Fruit fly (Drosophila melanogaster) whole organism, adult: Measurements from ENCODE around the gene CG7557.

Source experiments
- CG11617 ChIP-seq: fragments of 200-800 bp; sonication (Bioruptor generic); optimal IDR thresholded peaks from 2 replicates; lab custom pipeline; 2017; ENCODE audit warnings: mild to moderate bottlenecking, missing biosample characterization, missing genetic modification reagents, missing genetic modification characterization
- CG12768 ChIP-seq: fragments of 200-800 bp; sonication (Bioruptor generic); optimal IDR thresholded peaks from 2 replicates; lab custom pipeline; 2017; ENCODE audit warnings: missing biosample characterization, missing genetic modification characterization, mild to moderate bottlenecking, moderate library complexity, missing genetic modification reagents
- CG14711 ChIP-seq: fragments of 200-800 bp; sonication (Bioruptor generic); optimal IDR thresholded peaks from 2 replicates; lab custom pipeline; 2018; ENCODE audit warnings: missing biosample characterization, mild to moderate bottlenecking, missing genetic modification characterization, moderate library complexity
- CG1620 ChIP-seq: fragments of 200-800 bp; sonication (Bioruptor generic); optimal IDR thresholded peaks from 2 replicates; lab custom pipeline; 2016; ENCODE audit warnings: missing biosample characterization, missing genetic modification characterization
- CG33017 ChIP-seq: fragments of 200-800 bp; sonication (Bioruptor generic); optimal IDR thresholded peaks from 2 replicates; lab custom pipeline; 2018; ENCODE audit warnings: missing biosample characterization, mild to moderate bottlenecking, missing genetic modification characterization, moderate library complexity
- CG5204 ChIP-seq: fragments of 200-800 bp; sonication (Bioruptor generic); optimal IDR thresholded peaks from 2 replicates; lab custom pipeline; 2016; ENCODE audit warnings: missing biosample characterization, missing genetic modification characterization
- CG7045 ChIP-seq: fragments of 200-800 bp; sonication (Bioruptor generic); optimal IDR thresholded peaks from 2 replicates; lab custom pipeline; 2017; ENCODE audit warnings: missing biosample characterization, mild to moderate bottlenecking, missing genetic modification characterization
- CG7101 ChIP-seq: fragments of 200-800 bp; sonication (Bioruptor generic); optimal IDR thresholded peaks from 2 replicates; lab custom pipeline; 2018; ENCODE audit warnings: missing biosample characterization, mild to moderate bottlenecking, missing genetic modification characterization, moderate library complexity
- Clk ChIP-seq: fragments of 200-800 bp; sonication (Bioruptor generic); optimal IDR thresholded peaks from 2 replicates; lab custom pipeline; 2017; ENCODE audit warnings: missing biosample characterization, missing genetic modification characterization
- Crg-1 ChIP-seq: fragments of 200-800 bp; sonication (Bioruptor generic); optimal IDR thresholded peaks from 2 replicates; lab custom pipeline; 2016; ENCODE audit warnings: missing biosample characterization, missing genetic modification characterization
- Hr96 ChIP-seq: fragments of 200-800 bp; sonication (Bioruptor generic); optimal IDR thresholded peaks from 2 replicates; lab custom pipeline; 2016; ENCODE audit warnings: missing biosample characterization, missing genetic modification characterization
- Mnt ChIP-seq: fragments of 200-800 bp; sonication (Bioruptor generic); optimal IDR thresholded peaks from 2 replicates; lab custom pipeline; 2016; ENCODE audit warnings: missing biosample characterization, mild to moderate bottlenecking, missing genetic modification characterization
- bab1 ChIP-seq: fragments of 200-800 bp; sonication (Bioruptor generic); optimal IDR thresholded peaks from 3 replicates; lab custom pipeline; 2019; ENCODE audit warnings: missing biosample characterization, mild to moderate bottlenecking, missing genetic modification characterization, moderate library complexity
- cic ChIP-seq: fragments of 200-800 bp; sonication (Bioruptor generic); optimal IDR thresholded peaks from 2 replicates; lab custom pipeline; 2017; ENCODE audit warnings: missing biosample characterization, mild to moderate bottlenecking, missing genetic modification characterization, moderate library complexity
- cnc ChIP-seq, 2 experiments: fragments of >200 bp; optimal IDR thresholded peaks; 2 replicates each; lab custom pipeline; 2017
- kay ChIP-seq: fragments of 200-800 bp; sonication (Bioruptor generic); peaks from one replicate; lab custom pipeline; 2016; ENCODE audit warnings: missing biosample characterization, missing genetic modification characterization, borderline replicate concordance
- ovo ChIP-seq: fragments of 200-800 bp; sonication (Bioruptor generic); optimal IDR thresholded peaks from 2 replicates; lab custom pipeline; 2016; ENCODE audit warnings: missing biosample characterization, missing genetic modification characterization
- pad ChIP-seq: fragments of 200-800 bp; sonication (Bioruptor generic); optimal IDR thresholded peaks from 3 replicates; lab custom pipeline; 2017; ENCODE audit warnings: missing biosample characterization, missing genetic modification characterization, mild to moderate bottlenecking, moderate library complexity, missing genetic modification reagents
- tj ChIP-seq: fragments of 200-800 bp; sonication (Bioruptor generic); optimal IDR thresholded peaks from 3 replicates; lab custom pipeline; 2017; ENCODE audit warnings: missing biosample characterization, mild to moderate bottlenecking, missing genetic modification characterization, moderate library complexity
- toe ChIP-seq: fragments of 200-800 bp; sonication (Bioruptor generic); optimal IDR thresholded peaks from 2 replicates; lab custom pipeline; 2016; ENCODE audit warnings: missing biosample characterization, missing genetic modification characterization

The CG7557 gene

DNA sequence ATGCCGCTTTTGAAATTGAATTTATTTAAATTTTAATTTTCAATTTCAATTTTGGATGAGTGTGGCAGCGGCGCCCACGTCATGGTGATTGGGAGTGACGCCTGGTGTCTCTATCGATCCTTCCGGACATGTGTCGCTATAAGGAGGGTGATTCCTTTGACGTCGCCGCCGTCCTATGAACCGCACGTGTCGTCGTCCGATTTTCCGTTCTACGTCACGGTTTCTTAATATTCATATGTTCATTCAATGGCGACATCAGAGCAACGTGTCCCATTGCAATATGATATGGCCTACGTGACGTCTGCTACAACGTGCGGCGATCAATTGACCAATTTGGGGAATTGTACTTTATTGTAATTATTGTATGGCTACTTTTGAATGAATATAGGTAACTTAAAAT lies 12.5 kb upstream of the CG7557 start:
- no peak for TF ChIP-seq CG12768 (GFP tag; lab: Kevin White, UChicago)
- TF ChIP-seq Hr96 = no peak
- no peak for TF ChIP-seq Mnt (GFP tag; lab: Kevin White, UChicago)
- no peak for TF ChIP-seq Clk (GFP tag; lab: Kevin White, UChicago)
- no peak for TF ChIP-seq ovo (GFP tag; lab: Kevin White, UChicago)
- TF ChIP-seq pad (GFP tag; lab: Kevin White, UChicago) = no peak
- no peak for TF ChIP-seq Crg-1
- TF ChIP-seq kay = no peak
- no peak for TF ChIP-seq CG11617 (GFP tag; lab: Kevin White, UChicago)
- TF ChIP-seq CG1620 (GFP tag; lab: Kevin White, UChicago) = no peak
- TF ChIP-seq toe (GFP tag; lab: Kevin White, UChicago) = no peak
- no peak for TF ChIP-seq cnc (optimal IDR thresholded peaks at IDR 0.05; lab: Kevin White, UChicago)
- TF ChIP-seq CG7101 = no peak

DNA sequence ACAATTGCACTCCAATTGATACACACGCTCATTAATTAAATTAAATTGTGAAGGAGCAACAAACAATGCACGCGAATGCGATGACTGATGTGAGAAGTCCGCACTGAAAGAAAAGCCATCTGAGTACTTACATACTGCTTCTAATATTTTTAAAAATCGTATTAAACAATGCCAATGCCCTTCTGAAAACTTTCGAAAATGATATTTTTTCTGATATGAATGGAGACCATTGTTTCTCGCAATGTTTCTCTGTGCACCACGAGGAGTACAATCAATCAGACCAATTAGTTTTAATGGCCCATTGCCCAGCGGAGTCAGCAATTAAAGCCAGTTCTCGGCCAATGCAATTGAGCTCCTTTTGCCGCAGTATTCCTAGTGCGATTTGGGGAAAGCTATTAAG lies 11.8 kb upstream of the CG7557 start:
- no peak for TF ChIP-seq ovo (GFP tag; lab: Kevin White, UChicago)
- TF ChIP-seq cnc (optimal IDR thresholded peaks at IDR 0.05; lab: Kevin White, UChicago) = no peak
- TF ChIP-seq CG14711 = no peak
- no peak for TF ChIP-seq CG7101
- no peak for TF ChIP-seq Clk (GFP tag; lab: Kevin White, UChicago)
- TF ChIP-seq toe (GFP tag; lab: Kevin White, UChicago) = no peak
- no peak for TF ChIP-seq CG7045 (GFP tag; lab: Kevin White, UChicago)
- no peak for TF ChIP-seq Mnt (GFP tag; lab: Kevin White, UChicago)
- no peak for TF ChIP-seq Crg-1
- TF ChIP-seq CG1620 (GFP tag; lab: Kevin White, UChicago) = no peak
- no peak for TF ChIP-seq CG11617 (GFP tag; lab: Kevin White, UChicago)
- no peak for TF ChIP-seq CG33017 (tag; lab: Kevin White, UChicago)
- no peak for TF ChIP-seq tj (GFP tag; lab: Kevin White, UChicago)
- no peak for TF ChIP-seq pad (GFP tag; lab: Kevin White, UChicago)
- TF ChIP-seq CG5204 (GFP tag; lab: Kevin White, UChicago) = no peak
- no peak for TF ChIP-seq CG12768 (GFP tag; lab: Kevin White, UChicago)
- TF ChIP-seq kay = no peak
- TF ChIP-seq Hr96 = no peak

DNA sequence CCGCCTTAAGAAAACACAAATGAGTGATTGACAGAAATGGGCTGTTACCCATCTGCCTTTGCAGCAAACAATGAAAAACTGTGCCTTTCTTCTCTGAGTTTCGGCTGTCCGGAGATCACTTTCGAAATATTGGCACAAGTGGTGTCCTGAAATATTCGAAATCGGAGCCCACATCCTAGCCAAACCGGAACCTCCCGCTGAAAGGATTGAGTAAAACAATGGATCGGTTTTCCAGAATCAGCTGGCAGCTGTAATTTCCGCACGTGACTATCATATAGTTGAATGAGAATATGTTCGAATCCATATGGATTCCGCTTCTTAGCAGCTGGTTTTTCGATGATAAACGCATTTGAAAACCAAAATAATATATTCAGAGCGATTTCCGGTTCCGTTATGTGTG lies 10.8 kb upstream of the CG7557 start:
- TF ChIP-seq kay (no peak), CG14711 (no peak), CG11617 (GFP tag; lab: Kevin White, UChicago) (no peak), Mnt (GFP tag; lab: Kevin White, UChicago) (no peak), cnc (optimal IDR thresholded peaks at IDR 0.05; lab: Kevin White, UChicago) (no peak), toe (GFP tag; lab: Kevin White, UChicago) (no peak), tj (GFP tag; lab: Kevin White, UChicago) (no peak), CG1620 (GFP tag; lab: Kevin White, UChicago) (no peak), Hr96 (no peak), bab1 (GFP tag; lab: Kevin White, UChicago) (no peak), ovo (GFP tag; lab: Kevin White, UChicago) (no peak), Clk (GFP tag; lab: Kevin White, UChicago) (no peak), CG7045 (GFP tag; lab: Kevin White, UChicago) (no peak), cic (GFP tag; lab: Kevin White, UChicago) (no peak), pad (GFP tag; lab: Kevin White, UChicago) (no peak)

DNA sequence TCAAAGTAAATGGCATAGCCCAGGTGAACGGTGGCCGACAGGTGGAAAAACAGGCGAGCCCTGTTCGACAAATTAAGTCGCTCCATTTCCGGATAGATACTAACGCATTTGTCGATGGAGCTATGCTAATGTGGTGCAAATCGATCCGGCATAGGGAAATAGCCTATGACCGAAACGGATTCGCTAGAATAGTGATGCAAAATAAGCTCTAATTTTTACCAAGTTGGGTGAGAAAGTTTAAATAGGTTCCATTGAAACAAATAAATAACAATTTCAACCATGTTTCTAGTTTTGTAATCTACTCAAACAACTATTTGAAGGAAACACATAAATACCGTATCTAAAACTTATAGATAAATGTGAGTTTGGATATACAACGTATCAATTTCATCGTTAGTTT lies 9.6 kb upstream of the CG7557 start, which contains the start of gene CG6149:
Gene CG6149, minus strand, starts transcription at position 101 of the 400 bp plus-strand sequence.
- TF ChIP-seq toe (GFP tag; lab: Kevin White, UChicago) = no peak
- no peak for TF ChIP-seq CG33017 (tag; lab: Kevin White, UChicago)
- no peak for TF ChIP-seq cnc (optimal IDR thresholded peaks at IDR 0.05; lab: Kevin White, UChicago)
- no peak for TF ChIP-seq Clk (GFP tag; lab: Kevin White, UChicago)
- no peak for TF ChIP-seq Hr96
- TF ChIP-seq CG5204 (GFP tag; lab: Kevin White, UChicago) = no peak
- TF ChIP-seq CG12768 (GFP tag; lab: Kevin White, UChicago) = no peak
- TF ChIP-seq tj (GFP tag; lab: Kevin White, UChicago) = no peak
- TF ChIP-seq pad (GFP tag; lab: Kevin White, UChicago) = no peak
- no peak for TF ChIP-seq CG14711
- no peak for TF ChIP-seq CG7045 (GFP tag; lab: Kevin White, UChicago)
- TF ChIP-seq ovo (GFP tag; lab: Kevin White, UChicago) = no peak

DNA sequence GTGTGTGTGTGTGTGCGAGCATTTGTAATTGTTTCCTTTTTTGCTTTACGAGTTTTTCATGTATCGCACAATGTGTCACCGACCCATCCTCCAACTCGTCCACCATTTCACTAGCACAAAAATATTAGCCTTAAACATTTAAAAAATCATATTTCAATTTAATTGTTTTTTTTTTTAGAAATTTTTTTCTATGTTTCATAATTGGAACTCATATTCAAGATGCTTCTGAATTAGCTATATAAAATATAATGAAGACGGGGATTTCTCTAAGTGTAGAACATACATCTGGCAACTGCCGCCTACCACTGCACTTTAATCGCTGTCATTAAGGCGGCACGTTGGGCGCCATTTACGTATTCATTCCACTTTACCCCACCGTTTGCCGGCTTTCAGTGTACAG lies 5.4 kb upstream of the CG7557 start:
- no peak for TF ChIP-seq ovo (GFP tag; lab: Kevin White, UChicago)
- TF ChIP-seq CG7101 = no peak
- TF ChIP-seq Clk (GFP tag; lab: Kevin White, UChicago) = no peak
- TF ChIP-seq bab1 (GFP tag; lab: Kevin White, UChicago) = no peak
- TF ChIP-seq CG33017 (tag; lab: Kevin White, UChicago) = no peak
- no peak for TF ChIP-seq CG1620 (GFP tag; lab: Kevin White, UChicago)
- no peak for TF ChIP-seq Mnt (GFP tag; lab: Kevin White, UChicago)
- no peak for TF ChIP-seq CG7045 (GFP tag; lab: Kevin White, UChicago)
- TF ChIP-seq cnc (optimal IDR thresholded peaks at IDR 0.05; lab: Kevin White, UChicago) = no peak
- no peak for TF ChIP-seq Crg-1
- no peak for TF ChIP-seq kay
- TF ChIP-seq toe (GFP tag; lab: Kevin White, UChicago) = no peak
- TF ChIP-seq tj (GFP tag; lab: Kevin White, UChicago) = no peak
- no peak for TF ChIP-seq CG5204 (GFP tag; lab: Kevin White, UChicago)
- no peak for TF ChIP-seq pad (GFP tag; lab: Kevin White, UChicago)
- no peak for TF ChIP-seq CG12768 (GFP tag; lab: Kevin White, UChicago)
- no peak for TF ChIP-seq Hr96
- TF ChIP-seq CG11617 (GFP tag; lab: Kevin White, UChicago) = no peak
- no peak for TF ChIP-seq CG14711
- no peak for TF ChIP-seq cic (GFP tag; lab: Kevin White, UChicago)

DNA sequence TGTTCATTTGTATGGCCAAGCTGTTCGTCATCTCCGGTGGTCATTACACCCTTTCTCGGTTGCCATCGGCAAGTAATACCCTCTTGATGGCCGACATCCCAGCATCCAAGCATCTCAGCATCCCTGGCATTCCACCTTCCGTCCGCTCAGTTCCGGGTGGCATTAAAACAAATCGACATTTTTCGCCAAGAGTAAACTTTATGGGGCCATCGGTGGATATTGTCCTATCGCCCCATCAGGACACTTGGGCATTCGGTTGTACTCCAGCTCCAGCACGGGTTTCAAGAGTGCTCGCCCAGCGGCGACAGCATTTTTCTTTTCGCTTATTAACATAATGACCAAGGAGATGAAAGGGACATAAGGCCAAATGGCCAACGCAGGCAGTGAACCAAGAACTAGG lies 4.7 kb upstream of the CG7557 start:
- TF ChIP-seq ovo (GFP tag; lab: Kevin White, UChicago) (no peak), CG33017 (tag; lab: Kevin White, UChicago) (no peak), Mnt (GFP tag; lab: Kevin White, UChicago) (no peak), CG14711 (no peak), tj (GFP tag; lab: Kevin White, UChicago) (no peak), toe (GFP tag; lab: Kevin White, UChicago) (no peak), CG5204 (GFP tag; lab: Kevin White, UChicago) (no peak), pad (GFP tag; lab: Kevin White, UChicago) (no peak), CG7101 (no peak), CG11617 (GFP tag; lab: Kevin White, UChicago) (no peak), kay (no peak), bab1 (GFP tag; lab: Kevin White, UChicago) (no peak), Clk (GFP tag; lab: Kevin White, UChicago) (no peak), cic (GFP tag; lab: Kevin White, UChicago) (no peak), cnc (optimal IDR thresholded peaks at IDR 0.05; lab: Kevin White, UChicago) (no peak), CG7045 (GFP tag; lab: Kevin White, UChicago) (no peak)
